ENCODE assay signal across 5 worm cellular contexts in genomic region chrIV:6914161-6914585, ce11.
A peak's percentile ranks its signal among the peaks of the same experiment; 100 is the strongest.
TF ChIP-seq lines count a peak whose summit lies in the region.

No protein-coding gene starts in this region.

TF ChIP-seq in whole organism, L1 larva, 84 proteins besides CTCF, POLR2A, EP300 and RAD21:
- TF ChIP-seq nhr-47 (tag; optimal IDR thresholded peaks at IDR 0.05; lab: Kevin White, UChicago) (peak; percentile 8), nhr-85 (tag; lab: Kevin White, UChicago) (peak; percentile 8), snpc-4 (tag; optimal IDR thresholded peaks at IDR 0.05; lab: Kevin White, UChicago) (peak; percentile 71), nhr-19 (GFP tag; conservative IDR thresholded peaks at IDR 0.05; lab: Robert Waterston, UW) (peak; percentile 52)

TF ChIP-seq in whole organism, L2 larva, 48 proteins besides CTCF, POLR2A, EP300 and RAD21:
- peak; percentile 26 for TF ChIP-seq snpc-4 (tag; optimal IDR thresholded peaks at IDR 0.05; lab: Kevin White, UChicago)
TF ChIP-seq in whole organism, L2 larva: peak in this region for 1; not testable (repeated sequence) for 47.

TF ChIP-seq in whole organism, L4 larva, 104 proteins besides CTCF, POLR2A, EP300 and RAD21:
- peak; percentile 21 for TF ChIP-seq F49E8.2 (tag; optimal IDR thresholded peaks at IDR 0.05; lab: Kevin White, UChicago; ENCODE audit: borderline replicate concordance)
- 0 out of 2 replicates have a peak, but pooled peaks have one; percentile 31 for TF ChIP-seq vab-7 (GFP tag; IDR thresholded peaks at IDR 0.05; lab: Robert Waterston, UW)
- TF ChIP-seq set-16 (GFP tag; IDR thresholded peaks at IDR 0.05; lab: Robert Waterston, UW): peak; percentile 40
- peak; percentile 47; the same call in 1 of the 2 replicates for TF ChIP-seq ctbp-1 (GFP tag; IDR thresholded peaks at IDR 0.05; lab: Robert Waterston, UW)
- peak; percentile 56 for TF ChIP-seq lin-38 (GFP tag; IDR thresholded peaks at IDR 0.05; lab: Robert Waterston, UW)
- peak; percentile 88 for TF ChIP-seq snpc-1.2 (GFP tag; IDR thresholded peaks at IDR 0.05; lab: Robert Waterston, UW)
- 0 out of 2 replicates have a peak, but pooled peaks have one; percentile 21 for TF ChIP-seq arid-1 (GFP tag; conservative IDR thresholded peaks at IDR 0.05; lab: Robert Waterston, UW)

TF ChIP-seq in whole organism, early embryonic, 17 proteins besides CTCF, POLR2A, EP300 and RAD21:
- TF ChIP-seq scrt-1 (GFP tag; IDR thresholded peaks at IDR 0.05; lab: Robert Waterston, UW): 0 out of 2 replicates have a peak, but pooled peaks have one; percentile 16

TF ChIP-seq in whole organism, young adult, 124 proteins besides CTCF, POLR2A, EP300 and RAD21:
- TF ChIP-seq egrh-3 (GFP tag; IDR thresholded peaks at IDR 0.05; lab: Robert Waterston, UW): 0 out of 2 replicates have a peak, but pooled peaks have one; percentile 28
- TF ChIP-seq madf-8 (GFP tag; conservative IDR thresholded peaks at IDR 0.05; lab: Robert Waterston, UW): 0 out of 2 replicates have a peak, but pooled peaks have one; percentile 15
- peak; percentile 76 for TF ChIP-seq D2030.7 (GFP tag; IDR thresholded peaks at IDR 0.05; lab: Robert Waterston, UW)
- TF ChIP-seq ekl-4 (GFP tag; IDR thresholded peaks at IDR 0.05; lab: Robert Waterston, UW): peak; percentile 63
- peak; percentile 33 for TF ChIP-seq snpc-3.4 (tag; optimal IDR thresholded peaks at IDR 0.05; lab: Kevin White, UChicago)
- peak; percentile 88 for TF ChIP-seq snpc-1.1 (tag; optimal IDR thresholded peaks at IDR 0.05; lab: Kevin White, UChicago; ENCODE audit: insufficient read depth)
- TF ChIP-seq madf-6 (GFP tag; IDR thresholded peaks at IDR 0.05; lab: Robert Waterston, UW): peak; percentile 71
- TF ChIP-seq C17E4.6 (GFP tag; IDR thresholded peaks at IDR 0.05; lab: Robert Waterston, UW): peak; percentile 40; the same call in 1 of the 2 replicates
- TF ChIP-seq mcd-1 (GFP tag; IDR thresholded peaks at IDR 0.05; lab: Robert Waterston, UW): peak; percentile 57
- TF ChIP-seq pbrm-1 (GFP tag; IDR thresholded peaks at IDR 0.05; lab: Robert Waterston, UW): peak; percentile 80
- peak; percentile 77 for TF ChIP-seq attf-6 (GFP tag; IDR thresholded peaks at IDR 0.05; lab: Robert Waterston, UW)
- TF ChIP-seq snpc-4 (GFP tag; optimal IDR thresholded peaks at IDR 0.05; lab: Kevin White, UChicago): peak; percentile 86
- peak in 3 of 4 experiments; percentile 91 to 94 (median 94) for TF ChIP-seq snpc-4 (tag; optimal IDR thresholded peaks at IDR 0.05; lab: Kevin White, UChicago)
- peak; percentile 58 for TF ChIP-seq F33H1.4 (GFP tag; IDR thresholded peaks at IDR 0.05; lab: Robert Waterston, UW)
- peak; percentile 59; the same call in 1 of the 2 replicates for TF ChIP-seq ceh-100 (GFP tag; IDR thresholded peaks at IDR 0.05; lab: Robert Waterston, UW)
- TF ChIP-seq F49E8.2 (tag; optimal IDR thresholded peaks at IDR 0.05; lab: Kevin White, UChicago; ENCODE audit: insufficient read depth): peak; percentile 2
- peak; percentile 20 for TF ChIP-seq ztf-18 (tag; optimal IDR thresholded peaks at IDR 0.05; lab: Kevin White, UChicago)
- TF ChIP-seq Y95B8A.8 (GFP tag; IDR thresholded peaks at IDR 0.05; lab: Robert Waterston, UW): 0 out of 2 replicates have a peak, but pooled peaks have one; percentile 28
- peak; percentile 64 for TF ChIP-seq dox-1 (GFP tag; IDR thresholded peaks at IDR 0.05; lab: Robert Waterston, UW)
- TF ChIP-seq hmg-1.2 (GFP tag; IDR thresholded peaks at IDR 0.05; lab: Robert Waterston, UW): peak; percentile 89
- TF ChIP-seq Y53G8AR.9 (GFP tag; conservative IDR thresholded peaks at IDR 0.05; lab: Robert Waterston, UW): peak; percentile 58; the same call in 1 of the 2 replicates
- 0 out of 2 replicates have a peak, but pooled peaks have one; percentile 16 for TF ChIP-seq lin-26 (GFP tag; IDR thresholded peaks at IDR 0.05; lab: Robert Waterston, UW)
TF ChIP-seq in whole organism, young adult: peak in this region for 21; not testable (repeated sequence) for 103.
